Fruit fly (Drosophila melanogaster): ENCODE data around the gene CG13318.
A peak's percentile ranks its signal among the peaks of the same experiment; 100 is the strongest.

Gene CG13318

dm6 chr3R:8814029-8814647 lies 41.6 kb upstream of the CG13318 start (continued):
- TF ChIP-seq CG14860 (GFP tag; IDR thresholded peaks at IDR 0.05; ENCODE audit: partially characterized antibody) (no peak), CG4404 (GFP tag; IDR thresholded peaks at IDR 0.05) (no peak), GATAe (GFP tag; conservative IDR thresholded peaks at IDR 0.05) (no peak), pros (GFP tag; optimal IDR thresholded peaks at IDR 0.05) (no peak), Atf6 (GFP tag; IDR thresholded peaks at IDR 0.05) (peak; percentile 49), Atf-2 (GFP tag; optimal IDR thresholded peaks at IDR 0.05) (no peak), CG8290 (GFP tag; optimal IDR thresholded peaks at IDR 0.05) (no peak), CG8290 (tag; optimal IDR thresholded peaks at IDR 0.05) (peak in 1 of 2 experiments; percentile 37), CG12769 (tag; optimal IDR thresholded peaks at IDR 0.05) (peak; percentile 64), CG11723 (GFP tag; optimal IDR thresholded peaks at IDR 0.05) (no peak), Fer1 (GFP tag; optimal IDR thresholded peaks at IDR 0.05) (peak; percentile 36), E2f2 (GFP tag; IDR thresholded peaks at IDR 0.05) (no peak), Adf1 (GFP tag; IDR thresholded peaks at IDR 0.05) (peak; percentile 9; the same call in 1 of the 2 replicates), CG6791 (GFP tag; IDR thresholded peaks at IDR 0.05; ENCODE audit: partially characterized antibody) (no peak), Bgb (GFP tag; IDR thresholded peaks at IDR 0.05; ENCODE audit: partially characterized antibody) (no peak), CG8089 (GFP tag; optimal IDR thresholded peaks at IDR 0.05) (no peak), CG1233 (GFP tag; optimal IDR thresholded peaks at IDR 0.05) (peak; percentile 18), fu2 (GFP tag; optimal IDR thresholded peaks at IDR 0.05) (no peak), Dek (tag; optimal IDR thresholded peaks at IDR 0.05) (no peak), CG3838 (GFP tag; optimal IDR thresholded peaks at IDR 0.05) (no peak), caup (GFP tag; optimal IDR thresholded peaks at IDR 0.05; ENCODE audit: severe bottlenecking) (peak; percentile 12), B-H2 (GFP tag; optimal IDR thresholded peaks at IDR 0.05) (peak; percentile 51), CG7928 (GFP tag; optimal IDR thresholded peaks at IDR 0.05) (no peak), Hr39 (optimal IDR thresholded peaks at IDR 0.05) (no peak), sd (tag; optimal IDR thresholded peaks at IDR 0.05) (peak; percentile 99), dmrt99B (tag; optimal IDR thresholded peaks at IDR 0.05) (no peak), CG13894 (tag; optimal IDR thresholded peaks at IDR 0.05) (peak; percentile 76), jigr1 (GFP tag; IDR thresholded peaks at IDR 0.05) (no peak), CG7987 (GFP tag; optimal IDR thresholded peaks at IDR 0.05) (peak; percentile 30), CG4854 (GFP tag; optimal IDR thresholded peaks at IDR 0.05) (no peak), Bteb2 (GFP tag; optimal IDR thresholded peaks at IDR 0.05) (no peak), pum (GFP tag; optimal IDR thresholded peaks at IDR 0.05) (no peak), Awh (GFP tag; IDR thresholded peaks at IDR 0.05) (no peak), CG13287 (GFP tag; IDR thresholded peaks at IDR 0.05; ENCODE audit: partially characterized antibody) (no peak), CG2199 (GFP tag; IDR thresholded peaks at IDR 0.05) (peak; percentile 67; the same call in 1 of the 3 replicates), CG8924 (tag; optimal IDR thresholded peaks at IDR 0.05) (no peak), pzg (GFP tag; optimal IDR thresholded peaks at IDR 0.05) (no peak), Dbx (GFP tag; IDR thresholded peaks at IDR 0.05) (0 out of 3 replicates have a peak, but pooled peaks have one; percentile 46), Ptx1 (GFP tag; IDR thresholded peaks at IDR 0.05) (no peak), CG6813 (GFP tag; optimal IDR thresholded peaks at IDR 0.05) (no peak), sima (GFP tag; optimal IDR thresholded peaks at IDR 0.05) (no peak), pita (GFP tag; optimal IDR thresholded peaks at IDR 0.05) (no peak), CG34224 (GFP tag; IDR thresholded peaks at IDR 0.05; ENCODE audit: partially characterized antibody) (no peak), sug (tag; optimal IDR thresholded peaks at IDR 0.05) (peak; percentile 92), Oaz (GFP tag; IDR thresholded peaks at IDR 0.05) (no peak), nmo (GFP tag; optimal IDR thresholded peaks at IDR 0.05) (no peak), z (GFP tag; IDR thresholded peaks at IDR 0.05) (no peak), crol (GFP tag; IDR thresholded peaks at IDR 0.05) (peak; percentile 89), Dad (GFP tag; optimal IDR thresholded peaks at IDR 0.05) (no peak), peb (GFP tag; IDR thresholded peaks at IDR 0.05) (no peak), vfl (GFP tag; optimal IDR thresholded peaks at IDR 0.05) (no peak)

Data from whole organism, embryonic.